Fruit fly (Drosophila melanogaster) whole organism, embryonic: ENCODE data around the gene Arv1.
A peak's percentile ranks its signal among the peaks of the same experiment; 100 is the strongest.

ENCODE experiments used
- Bdp1 ChIP-seq: fragments of 200-800 bp; sonication (Bioruptor generic); optimal IDR thresholded peaks from 3 replicates; lab custom pipeline; 2016; ENCODE audit warnings: missing biosample characterization, missing genetic modification characterization
- CG1233 ChIP-seq: fragments of 200-800 bp; sonication (Bioruptor generic); optimal IDR thresholded peaks from 4 replicates; lab custom pipeline; 2018; ENCODE audit warnings: missing biosample characterization, mild to moderate bottlenecking, missing genetic modification characterization
- CG12942 ChIP-seq: fragments of 200-800 bp; sonication (Bioruptor generic); optimal IDR thresholded peaks from 3 replicates; lab custom pipeline; 2016; ENCODE audit warnings: missing biosample characterization, missing genetic modification characterization
- CG1647 ChIP-seq: fragments of 200-800 bp; sonication (Bioruptor generic); optimal IDR thresholded peaks from 3 replicates; lab custom pipeline; 2016; ENCODE audit warnings: missing biosample characterization, missing genetic modification characterization
- CG17359 ChIP-seq: fragments of 200-800 bp; sonication (Bioruptor generic); optimal IDR thresholded peaks from 3 replicates; lab custom pipeline; 2018; ENCODE audit warnings: missing biosample characterization, mild to moderate bottlenecking, missing genetic modification characterization, moderate library complexity
- CG17802 ChIP-seq: fragments of 200-800 bp; sonication (Bioruptor generic); optimal IDR thresholded peaks from 2 replicates; lab custom pipeline; 2018; ENCODE audit warnings: missing biosample characterization, mild to moderate bottlenecking, missing genetic modification characterization, moderate library complexity
- CG2129 ChIP-seq: fragments of 200-800 bp; sonication (Bioruptor generic); IDR thresholded peaks from 2 replicates; pipeline ENCODE4 v1.3.6; 2022; ENCODE audit warnings: missing biosample characterization, missing genetic modification characterization; ENCODE audit not compliant: partially characterized antibody
- CG30403 ChIP-seq: fragments of 200-800 bp; sonication (Bioruptor generic); optimal IDR thresholded peaks from 3 replicates; lab custom pipeline; 2016; ENCODE audit warnings: missing biosample characterization, missing genetic modification characterization
- CG30431 ChIP-seq: fragments of 200-800 bp; sonication (Bioruptor generic); optimal IDR thresholded peaks from 2 replicates; lab custom pipeline; 2017; ENCODE audit warnings: missing biosample characterization, missing genetic modification characterization
- CG31365 ChIP-seq: fragments of 200-800 bp; sonication (Bioruptor generic); optimal IDR thresholded peaks from 2 replicates; lab custom pipeline; 2018; ENCODE audit warnings: missing biosample characterization, mild to moderate bottlenecking, missing genetic modification characterization
- CG3281 ChIP-seq: fragments of 200-800 bp; sonication (Bioruptor generic); optimal IDR thresholded peaks from 3 replicates; lab custom pipeline; 2017; ENCODE audit warnings: missing biosample characterization, mild to moderate bottlenecking, missing genetic modification characterization
- CG3838 ChIP-seq: fragments of 200-800 bp; sonication (Bioruptor generic); optimal IDR thresholded peaks from 3 replicates; lab custom pipeline; 2016; ENCODE audit warnings: missing biosample characterization, missing genetic modification characterization
- CG4820 ChIP-seq: fragments of 200-800 bp; sonication (Bioruptor generic); optimal IDR thresholded peaks from 3 replicates; lab custom pipeline; 2016; ENCODE audit warnings: missing biosample characterization, missing genetic modification characterization
- CG6175 ChIP-seq: fragments of 200-800 bp; sonication (Bioruptor generic); IDR thresholded peaks from 3 replicates; pipeline ENCODE4 v1.3.6; 2022; ENCODE audit warnings: missing biosample characterization, missing genetic modification characterization
- CG6654 ChIP-seq: fragments of 200-800 bp; sonication (Bioruptor generic); optimal IDR thresholded peaks from 2 replicates; lab custom pipeline; 2017; ENCODE audit warnings: missing biosample characterization, mild to moderate bottlenecking, missing genetic modification characterization
- CG7357 ChIP-seq: fragments of 200-800 bp; sonication (Bioruptor generic); IDR thresholded peaks from 3 replicates; pipeline ENCODE4 v1.3.6; 2022; ENCODE audit warnings: missing biosample characterization, missing genetic modification characterization
- CG8359 ChIP-seq: fragments of 200-800 bp; sonication (Bioruptor generic); optimal IDR thresholded peaks from 2 replicates; lab custom pipeline; 2017; ENCODE audit warnings: missing biosample characterization, mild to moderate bottlenecking, missing genetic modification characterization, borderline replicate concordance
- CG8924 ChIP-seq: fragments of 200-800 bp; optimal IDR thresholded peaks from 3 replicates; lab custom pipeline; 2019; ENCODE audit warnings: missing biosample characterization, mild to moderate bottlenecking, missing genetic modification characterization, moderate library complexity
- Drgx ChIP-seq: fragments of 200-800 bp; sonication (Bioruptor generic); IDR thresholded peaks from 2 replicates; pipeline ENCODE4 v1.3.6; 2022; ENCODE audit warnings: missing biosample characterization, missing genetic modification characterization
- Fer3 ChIP-seq: fragments of 200-800 bp; sonication (Bioruptor generic); optimal IDR thresholded peaks from 2 replicates; lab custom pipeline; 2018; ENCODE audit warnings: missing biosample characterization, mild to moderate bottlenecking, missing genetic modification characterization, moderate library complexity
- HLH3B ChIP-seq: fragments of 200-800 bp; sonication (Bioruptor generic); IDR thresholded peaks from 2 replicates; pipeline ENCODE4 v1.3.6; 2022; ENCODE audit warnings: missing biosample characterization, missing genetic modification characterization
- HLHmδ ChIP-seq: fragments of 200-800 bp; sonication (Bioruptor generic); optimal IDR thresholded peaks from 2 replicates; lab custom pipeline; 2018; ENCODE audit warnings: missing biosample characterization, mild to moderate bottlenecking, missing genetic modification characterization, moderate library complexity
- Mes4 ChIP-seq: fragments of 200-800 bp; sonication (Bioruptor generic); optimal IDR thresholded peaks from 2 replicates; lab custom pipeline; 2016; ENCODE audit warnings: missing biosample characterization, missing genetic modification characterization
- NK7.1 ChIP-seq: fragments of 200-800 bp; sonication (Bioruptor generic); optimal IDR thresholded peaks from 3 replicates; lab custom pipeline; 2016; ENCODE audit warnings: missing biosample characterization, missing genetic modification characterization
- Poxn ChIP-seq: fragments of 200-800 bp; sonication (Bioruptor generic); IDR thresholded peaks from 2 replicates; pipeline ENCODE4 v1.3.6; 2022; ENCODE audit warnings: missing biosample characterization, missing genetic modification characterization
- Ssrp ChIP-seq: fragments of 200-800 bp; sonication (Bioruptor generic); optimal IDR thresholded peaks from 2 replicates; lab custom pipeline; 2018; ENCODE audit warnings: missing biosample characterization, mild to moderate bottlenecking, missing genetic modification characterization, moderate library complexity
- bab2 ChIP-seq: fragments of 200-800 bp; sonication (Bioruptor generic); optimal IDR thresholded peaks from 2 replicates; lab custom pipeline; 2016; ENCODE audit warnings: missing biosample characterization, missing genetic modification characterization
- chn ChIP-seq: fragments of 200-800 bp; sonication (Bioruptor generic); optimal IDR thresholded peaks from 2 replicates; lab custom pipeline; 2016; ENCODE audit warnings: missing biosample characterization, missing genetic modification characterization
- dimm ChIP-seq: fragments of 200-800 bp; sonication (Bioruptor generic); IDR thresholded peaks from 2 replicates; pipeline ENCODE4 v1.3.6; 2022; ENCODE audit warnings: missing biosample characterization, missing genetic modification characterization
- dmrt11E ChIP-seq: fragments of 200-800 bp; sonication (Bioruptor generic); optimal IDR thresholded peaks from 3 replicates; lab custom pipeline; 2018; ENCODE audit warnings: missing biosample characterization, mild to moderate bottlenecking, missing genetic modification characterization, moderate library complexity
- fd102C ChIP-seq: fragments of 200-800 bp; sonication (Bioruptor generic); optimal IDR thresholded peaks from 2 replicates; lab custom pipeline; 2018; ENCODE audit warnings: missing biosample characterization, mild to moderate bottlenecking, missing genetic modification characterization, moderate library complexity
- fd64A ChIP-seq: fragments of 200-800 bp; sonication (Bioruptor generic); optimal IDR thresholded peaks from 3 replicates; lab custom pipeline; 2018; ENCODE audit warnings: missing biosample characterization, mild to moderate bottlenecking, missing genetic modification characterization
- fu2 ChIP-seq: fragments of 200-800 bp; sonication (Bioruptor generic); optimal IDR thresholded peaks from 2 replicates; lab custom pipeline; 2016; ENCODE audit warnings: missing biosample characterization, missing genetic modification characterization
- ind ChIP-seq: fragments of 200-800 bp; sonication (Bioruptor generic); optimal IDR thresholded peaks from 3 replicates; lab custom pipeline; 2016; ENCODE audit warnings: missing biosample characterization, missing genetic modification characterization
- insv ChIP-seq, 2 experiments: fragments of 200-800 bp; sonication (Bioruptor generic); optimal IDR thresholded peaks; 3 replicates each; lab custom pipeline; 2016 to 2018; ENCODE audit warnings: missing biosample characterization in 2 of 2, missing genetic modification characterization in 2 of 2
- lbe ChIP-seq: fragments of 200-800 bp; sonication (Bioruptor generic); optimal IDR thresholded peaks from 2 replicates; lab custom pipeline; 2016; ENCODE audit warnings: missing biosample characterization, mild to moderate bottlenecking, missing genetic modification characterization
- lilli ChIP-seq: fragments of 200-800 bp; sonication (Bioruptor generic); optimal IDR thresholded peaks from 3 replicates; lab custom pipeline; 2016; ENCODE audit warnings: missing biosample characterization, missing genetic modification characterization
- mam ChIP-seq: fragments of 200-800 bp; sonication (Bioruptor generic); optimal IDR thresholded peaks from 3 replicates; lab custom pipeline; 2016; ENCODE audit warnings: missing biosample characterization, missing genetic modification characterization
- pan ChIP-seq, 4 experiments: fragments of >200 bp in 3 of 4; fragments of 200-800 bp in 1 of 4; sonication (Bioruptor generic) in 1 of 4; optimal IDR thresholded peaks in 3 of 4; IDR thresholded peaks in 1 of 4; 2 replicates each; pipeline versions ENCODE4 v1.3.6 to Lab custom; 2017 to 2022; ENCODE audit warnings: missing biosample characterization in 2 of 4, missing genetic modification characterization in 2 of 4, mixed read lengths in 1 of 4
- pb ChIP-seq: fragments of 200-800 bp; sonication (Bioruptor generic); optimal IDR thresholded peaks from 3 replicates; lab custom pipeline; 2016; ENCODE audit warnings: missing biosample characterization, missing genetic modification characterization
- prd ChIP-seq, 3 experiments: fragments of >200 bp in 2 of 3; fragments of 200-800 bp in 1 of 3; sonication (Bioruptor generic) in 1 of 3; optimal IDR thresholded peaks in 2 of 3; IDR thresholded peaks in 1 of 3; 2 replicates in 2 of 3; 3 replicates in 1 of 3; pipeline versions ENCODE4 v1.3.6 to Lab custom; 2017 to 2022; ENCODE audit warnings: missing biosample characterization in 1 of 3, missing genetic modification characterization in 1 of 3
- repo ChIP-seq: fragments of 200-800 bp; sonication (Bioruptor generic); optimal IDR thresholded peaks from 2 replicates; lab custom pipeline; 2016; ENCODE audit warnings: missing biosample characterization, missing genetic modification characterization
- run ChIP-seq: fragments of 200-800 bp; sonication (Bioruptor generic); optimal IDR thresholded peaks from 3 replicates; lab custom pipeline; 2018; ENCODE audit warnings: missing biosample characterization, mild to moderate bottlenecking, missing genetic modification characterization
- shn ChIP-seq: fragments of 200-800 bp; sonication (Bioruptor generic); optimal IDR thresholded peaks from 3 replicates; lab custom pipeline; 2016; ENCODE audit warnings: missing biosample characterization, missing genetic modification characterization
- sisA ChIP-seq: fragments of 200-800 bp; sonication (Bioruptor generic); IDR thresholded peaks from 2 replicates; pipeline ENCODE4 v1.3.6; 2022; ENCODE audit warnings: missing biosample characterization, missing genetic modification characterization
- slbo ChIP-seq: fragments of 200-800 bp; sonication (Bioruptor generic); IDR thresholded peaks from 2 replicates; pipeline ENCODE4 v1.3.6; 2022; ENCODE audit warnings: missing biosample characterization, missing genetic modification characterization
- tin ChIP-seq: fragments of 200-800 bp; sonication (Bioruptor generic); optimal IDR thresholded peaks from 3 replicates; lab custom pipeline; 2016; ENCODE audit warnings: missing biosample characterization, missing genetic modification characterization
- yki ChIP-seq: fragments of >200 bp; optimal IDR thresholded peaks from 3 replicates; lab custom pipeline; 2018

The Arv1 gene

dm6 chr3L:21539245-21540196, 10.4 kb upstream of the Arv1 start, which contains the start of the genes COX8 and VhaM9.7-b (continued):
- no peak; the same call in 1 of the 2 replicates for TF ChIP-seq CG2129 (GFP tag; lab: Robert Waterston, UW)
- TF ChIP-seq NK7.1 (GFP tag; lab: Kevin White, UChicago), result no peak
- TF ChIP-seq HLHmδ, result no peak
- TF ChIP-seq Bdp1, result no peak
- TF ChIP-seq CG12942 (GFP tag; lab: Kevin White, UChicago), result peak; percentile 34
- TF ChIP-seq yki (lab: Kevin White, UChicago), result no peak
- no peak for TF ChIP-seq CG30431 (GFP tag; lab: Kevin White, UChicago)
- TF ChIP-seq lilli (GFP tag; lab: Kevin White, UChicago), result peak; percentile 80
- peak; percentile 55 for TF ChIP-seq chn
- no peak for TF ChIP-seq CG17802 (tag; lab: Kevin White, UChicago)
- no peak for TF ChIP-seq CG8359 (GFP tag; lab: Kevin White, UChicago)
- TF ChIP-seq CG8924, result no peak
- TF ChIP-seq pb (GFP tag; lab: Kevin White, UChicago), result no peak
- peak; percentile 45 for TF ChIP-seq CG3281 (GFP tag; lab: Kevin White, UChicago)
- TF ChIP-seq CG3838 (GFP tag; lab: Kevin White, UChicago), result peak; percentile 13
- peak; percentile 80 for TF ChIP-seq slbo
- peak; percentile 64 for TF ChIP-seq tin (GFP tag; lab: Kevin White, UChicago)
- no peak for TF ChIP-seq fd64A (GFP tag; lab: Kevin White, UChicago)
- peak; percentile 25 for TF ChIP-seq CG1647 (GFP tag; lab: Kevin White, UChicago)
- no peak for TF ChIP-seq insv (GFP tag; optimal IDR thresholded peaks at IDR 0.05; lab: Kevin White, UChicago)
- peak; percentile 1 for TF ChIP-seq repo (GFP tag; lab: Kevin White, UChicago)
- TF ChIP-seq Fer3 (tag; lab: Kevin White, UChicago), result no peak
- TF ChIP-seq fu2, result peak; percentile 2
- peak; percentile 38 for TF ChIP-seq lbe (GFP tag; lab: Kevin White, UChicago)
- TF ChIP-seq dmrt11E (tag; lab: Kevin White, UChicago), result peak; percentile 58
- TF ChIP-seq dimm (GFP tag; lab: Robert Waterston, UW), result no peak
- no peak for TF ChIP-seq pan (optimal IDR thresholded peaks at IDR 0.05; lab: Kevin White, UChicago)
- peak in 1 of 2 experiments; percentile 37 for TF ChIP-seq pan (GFP tag; optimal IDR thresholded peaks at IDR 0.05 in 1 of 2, IDR thresholded peaks at IDR 0.05 in 1 of 2)
- no peak for TF ChIP-seq CG7357 (GFP tag; lab: Robert Waterston, UW)
- no peak for TF ChIP-seq CG31365 (tag; lab: Kevin White, UChicago)
- TF ChIP-seq CG17359, result peak; percentile 45
- no peak; the same call in 1 of the 2 replicates for TF ChIP-seq Poxn (GFP tag; lab: Robert Waterston, UW)
- TF ChIP-seq HLH3B (GFP tag; lab: Robert Waterston, UW), result peak; percentile 70
- TF ChIP-seq fd102C, result no peak
- no peak for TF ChIP-seq sisA (GFP tag; lab: Robert Waterston, UW)
- no peak for TF ChIP-seq CG1233 (GFP tag; lab: Kevin White, UChicago)
- TF ChIP-seq mam, result peak; percentile 83
- peak; percentile 74 for TF ChIP-seq ind (GFP tag; lab: Kevin White, UChicago)
- no peak for TF ChIP-seq CG6175 (GFP tag; lab: Robert Waterston, UW)
- no peak for TF ChIP-seq CG6654 (GFP tag; lab: Kevin White, UChicago)
- peak; percentile 81 for TF ChIP-seq CG30403 (GFP tag; lab: Kevin White, UChicago)
- TF ChIP-seq Ssrp (tag; lab: Kevin White, UChicago), result peak; percentile 71
- peak; percentile 52 for TF ChIP-seq shn (GFP tag; lab: Kevin White, UChicago)
- no peak for TF ChIP-seq Mes4 (GFP tag; lab: Kevin White, UChicago)
- no peak for TF ChIP-seq prd (optimal IDR thresholded peaks at IDR 0.05; lab: Kevin White, UChicago)
- TF ChIP-seq prd (GFP tag; IDR thresholded peaks at IDR 0.05; lab: Robert Waterston, UW), result peak; percentile 78; the same call in 2 of the 3 replicates
- peak; percentile 49 for TF ChIP-seq bab2 (GFP tag; lab: Kevin White, UChicago)
- TF ChIP-seq Drgx (GFP tag; lab: Robert Waterston, UW), result no peak
- TF ChIP-seq CG4820, result peak; percentile 68
- no peak for TF ChIP-seq run (tag; lab: Kevin White, UChicago)
